Fruit fly (Drosophila melanogaster) whole organism, embryonic: ENCODE results near the gene VhaM9.7-c.

Source experiments
- Atf6 ChIP-seq: fragments of 200-800 bp; sonication (Bioruptor generic); IDR thresholded peaks from 2 replicates; pipeline ENCODE4 v1.3.6; 2022; ENCODE audit warnings: missing biosample characterization, missing genetic modification characterization
- CG10274 ChIP-seq: fragments of 200-800 bp; sonication (Bioruptor generic); optimal IDR thresholded peaks from 3 replicates; lab custom pipeline; 2017; ENCODE audit warnings: missing biosample characterization, mild to moderate bottlenecking, missing genetic modification characterization
- CG10654 ChIP-seq: fragments of 200-800 bp; sonication (Bioruptor generic); optimal IDR thresholded peaks from 2 replicates; lab custom pipeline; 2016; ENCODE audit warnings: missing biosample characterization, missing genetic modification characterization
- CG10959 ChIP-seq: fragments of 200-800 bp; sonication (Bioruptor generic); IDR thresholded peaks from 2 replicates; pipeline ENCODE4 v1.3.6; 2022; ENCODE audit warnings: missing biosample characterization, missing genetic modification characterization
- CG10979 ChIP-seq: fragments of 200-800 bp; sonication (Bioruptor generic); optimal IDR thresholded peaks from 2 replicates; lab custom pipeline; 2018; ENCODE audit warnings: missing biosample characterization, mild to moderate bottlenecking, missing genetic modification characterization, moderate library complexity
- CG11247 ChIP-seq: fragments of 200-800 bp; sonication (Bioruptor generic); IDR thresholded peaks from 2 replicates; pipeline ENCODE4 v1.3.6; 2022; ENCODE audit warnings: missing biosample characterization, missing genetic modification characterization
- CG11695 ChIP-seq: fragments of 200-800 bp; sonication (Bioruptor generic); IDR thresholded peaks from 3 replicates; pipeline ENCODE4 v1.3.6; 2022; ENCODE audit warnings: missing biosample characterization, missing genetic modification characterization
- CG12071 ChIP-seq: fragments of 200-800 bp; sonication (Bioruptor generic); optimal IDR thresholded peaks from 3 replicates; lab custom pipeline; 2018; ENCODE audit warnings: missing biosample characterization, mild to moderate bottlenecking, missing genetic modification characterization
- CG1529 ChIP-seq: fragments of 200-800 bp; sonication (Bioruptor generic); optimal IDR thresholded peaks from 3 replicates; lab custom pipeline; 2018; ENCODE audit warnings: missing biosample characterization, missing genetic modification characterization
- CG15696 ChIP-seq: fragments of 200-800 bp; sonication (Bioruptor generic); optimal IDR thresholded peaks from 2 replicates; lab custom pipeline; 2019; ENCODE audit warnings: missing biosample characterization, mild to moderate bottlenecking, missing genetic modification characterization, moderate library complexity
- CG16815 ChIP-seq: fragments of 200-800 bp; sonication (Bioruptor generic); optimal IDR thresholded peaks from 3 replicates; lab custom pipeline; 2017; ENCODE audit warnings: missing biosample characterization, mild to moderate bottlenecking, missing genetic modification characterization
- CG18262 ChIP-seq: fragments of 200-800 bp; optimal IDR thresholded peaks from 3 replicates; lab custom pipeline; 2019; ENCODE audit warnings: missing biosample characterization, mild to moderate bottlenecking, missing genetic modification characterization, moderate library complexity
- CG1832 ChIP-seq: fragments of 200-800 bp; sonication (Bioruptor generic); optimal IDR thresholded peaks from 2 replicates; lab custom pipeline; 2017; ENCODE audit warnings: missing biosample characterization, mild to moderate bottlenecking, missing genetic modification characterization, inconsistent platforms
- CG2678 ChIP-seq: fragments of 200-800 bp; sonication (Bioruptor generic); optimal IDR thresholded peaks from 3 replicates; lab custom pipeline; 2019; ENCODE audit warnings: missing biosample characterization, mild to moderate bottlenecking, missing genetic modification characterization, moderate library complexity
- CG31224 ChIP-seq: fragments of 200-800 bp; sonication (Bioruptor generic); IDR thresholded peaks from 2 replicates; pipeline ENCODE4 v1.3.6; 2022; ENCODE audit warnings: missing biosample characterization, missing genetic modification characterization
- CG34376 ChIP-seq: fragments of 200-800 bp; sonication (Bioruptor generic); optimal IDR thresholded peaks from 2 replicates; lab custom pipeline; 2018; ENCODE audit warnings: missing biosample characterization, mild to moderate bottlenecking, missing genetic modification characterization
- CG4404 ChIP-seq: fragments of 200-800 bp; sonication (Bioruptor generic); IDR thresholded peaks from 2 replicates; pipeline ENCODE4 v1.3.6; 2022; ENCODE audit warnings: missing biosample characterization, missing genetic modification characterization
- CG4424 ChIP-seq: fragments of 200-800 bp; sonication (Bioruptor generic); optimal IDR thresholded peaks from 3 replicates; lab custom pipeline; 2016; ENCODE audit warnings: missing biosample characterization, missing genetic modification characterization
- CG4617 ChIP-seq: fragments of 200-800 bp; sonication (Bioruptor generic); optimal IDR thresholded peaks from 3 replicates; lab custom pipeline; 2016; ENCODE audit warnings: missing biosample characterization, missing genetic modification characterization, borderline replicate concordance
- CG4707 ChIP-seq: fragments of 200-800 bp; sonication (Bioruptor generic); optimal IDR thresholded peaks from 2 replicates; lab custom pipeline; 2018; ENCODE audit warnings: missing biosample characterization, mild to moderate bottlenecking, missing genetic modification characterization, moderate library complexity
- CG4820 ChIP-seq: fragments of 200-800 bp; sonication (Bioruptor generic); optimal IDR thresholded peaks from 3 replicates; lab custom pipeline; 2016; ENCODE audit warnings: missing biosample characterization, missing genetic modification characterization
- CG6272 ChIP-seq: fragments of 200-800 bp; sonication (Bioruptor generic); IDR thresholded peaks from 2 replicates; pipeline ENCODE4 v1.3.6; 2022; ENCODE audit warnings: missing biosample characterization, missing genetic modification characterization
- CG7987 ChIP-seq: fragments of 200-800 bp; sonication (Bioruptor generic); optimal IDR thresholded peaks from 2 replicates; lab custom pipeline; 2018; ENCODE audit warnings: missing biosample characterization, mild to moderate bottlenecking, missing genetic modification characterization, moderate library complexity
- CG8281 ChIP-seq: fragments of 200-800 bp; sonication (Bioruptor generic); optimal IDR thresholded peaks from 2 replicates; lab custom pipeline; 2018; ENCODE audit warnings: missing biosample characterization, mild to moderate bottlenecking, missing genetic modification characterization, moderate library complexity
- CkIIα-i1 ChIP-seq: fragments of 200-800 bp; sonication (Bioruptor generic); IDR thresholded peaks from 2 replicates; pipeline ENCODE4 v1.3.6; 2022; ENCODE audit warnings: missing biosample characterization, missing genetic modification characterization
- Dp ChIP-seq: fragments of 200-800 bp; sonication (Bioruptor generic); optimal IDR thresholded peaks from 2 replicates; lab custom pipeline; 2018; ENCODE audit warnings: missing biosample characterization, mild to moderate bottlenecking, missing genetic modification characterization, moderate library complexity
- Eip74EF ChIP-seq, 2 experiments: fragments of 200-800 bp in 1 of 2; fragments of >200 bp in 1 of 2; sonication (Bioruptor generic) in 1 of 2; optimal IDR thresholded peaks; 2 replicates each; lab custom pipeline; 2017 to 2019; ENCODE audit warnings: missing biosample characterization in 2 of 2, missing genetic modification characterization in 2 of 2, mild to moderate bottlenecking in 1 of 2, moderate library complexity in 1 of 2
- Ets97D ChIP-seq: fragments of 200-800 bp; sonication (Bioruptor generic); optimal IDR thresholded peaks from 3 replicates; lab custom pipeline; 2016; ENCODE audit warnings: missing biosample characterization, missing genetic modification characterization
- Fer3 ChIP-seq: fragments of 200-800 bp; sonication (Bioruptor generic); optimal IDR thresholded peaks from 2 replicates; lab custom pipeline; 2018; ENCODE audit warnings: missing biosample characterization, mild to moderate bottlenecking, missing genetic modification characterization, moderate library complexity
- HLH54F ChIP-seq: fragments of 200-800 bp; sonication (Bioruptor generic); optimal IDR thresholded peaks from 3 replicates; lab custom pipeline; 2016; ENCODE audit warnings: missing biosample characterization, missing genetic modification characterization
- Hmx ChIP-seq: fragments of 200-800 bp; sonication (Bioruptor generic); optimal IDR thresholded peaks from 2 replicates; lab custom pipeline; 2016; ENCODE audit warnings: missing biosample characterization, missing genetic modification characterization
- MBD-R2 ChIP-seq: fragments of 200-800 bp; sonication (Bioruptor generic); IDR thresholded peaks from 2 replicates; pipeline ENCODE4 v1.3.6; 2022; ENCODE audit warnings: missing biosample characterization, missing genetic modification characterization
- Mad ChIP-seq: fragments of 200-800 bp; sonication (Bioruptor generic); optimal IDR thresholded peaks from 2 replicates; lab custom pipeline; 2016; ENCODE audit warnings: missing biosample characterization, missing genetic modification characterization
- Myb ChIP-seq: fragments of 200-800 bp; sonication (Bioruptor generic); optimal IDR thresholded peaks from 2 replicates; lab custom pipeline; 2016; ENCODE audit warnings: missing biosample characterization, missing genetic modification characterization
- NfI ChIP-seq: fragments of 200-800 bp; sonication (Bioruptor generic); optimal IDR thresholded peaks from 3 replicates; lab custom pipeline; 2018; ENCODE audit warnings: missing biosample characterization, mild to moderate bottlenecking, missing genetic modification characterization, moderate library complexity
- Rx ChIP-seq: fragments of 200-800 bp; sonication (Bioruptor generic); IDR thresholded peaks from 2 replicates; pipeline ENCODE4 v1.3.6; 2022; ENCODE audit warnings: missing biosample characterization, missing genetic modification characterization
- Scr ChIP-seq: fragments of 200-800 bp; sonication (Bioruptor generic); IDR thresholded peaks from 2 replicates; pipeline ENCODE4 v1.3.6; 2022; ENCODE audit warnings: missing biosample characterization, missing genetic modification characterization; ENCODE audit not compliant: partially characterized antibody
- ash1 ChIP-seq: fragments of 200-800 bp; sonication (Bioruptor generic); optimal IDR thresholded peaks from 2 replicates; lab custom pipeline; 2018; ENCODE audit warnings: missing biosample characterization, mild to moderate bottlenecking, missing genetic modification characterization
- bsh ChIP-seq, 2 experiments: fragments of 200-800 bp; sonication (Bioruptor generic); optimal IDR thresholded peaks; 2 replicates each; lab custom pipeline; 2017 to 2018; ENCODE audit warnings: mild to moderate bottlenecking in 2 of 2, missing biosample characterization in 2 of 2, missing genetic modification characterization in 2 of 2, moderate library complexity in 1 of 2
- cad ChIP-seq: fragments of >200 bp; optimal IDR thresholded peaks from 2 replicates; lab custom pipeline; 2017; ENCODE audit warnings: missing biosample characterization, missing genetic modification characterization
- chinmo ChIP-seq: fragments of 200-800 bp; sonication (Bioruptor generic); IDR thresholded peaks from 4 replicates; pipeline ENCODE4 v1.3.6; 2022; ENCODE audit warnings: missing biosample characterization, missing genetic modification characterization; ENCODE audit not compliant: partially characterized antibody
- crc ChIP-seq: fragments of 200-800 bp; sonication (Bioruptor generic); optimal IDR thresholded peaks from 2 replicates; lab custom pipeline; 2016; ENCODE audit warnings: missing biosample characterization, missing genetic modification characterization
- fd96Cb ChIP-seq: fragments of 200-800 bp; sonication (Bioruptor generic); optimal IDR thresholded peaks from 2 replicates; lab custom pipeline; 2018; ENCODE audit warnings: missing biosample characterization, mild to moderate bottlenecking, missing genetic modification characterization, moderate library complexity
- lbe ChIP-seq: fragments of 200-800 bp; sonication (Bioruptor generic); optimal IDR thresholded peaks from 2 replicates; lab custom pipeline; 2016; ENCODE audit warnings: missing biosample characterization, mild to moderate bottlenecking, missing genetic modification characterization
- nmo ChIP-seq: fragments of 200-800 bp; sonication (Bioruptor generic); optimal IDR thresholded peaks from 2 replicates; lab custom pipeline; 2018; ENCODE audit warnings: missing biosample characterization, mild to moderate bottlenecking, missing genetic modification characterization, moderate library complexity
- onecut ChIP-seq: fragments of 200-800 bp; sonication (Bioruptor generic); IDR thresholded peaks from 2 replicates; pipeline ENCODE4 v1.3.6; 2022; ENCODE audit warnings: missing biosample characterization, missing genetic modification characterization
- shn ChIP-seq: fragments of 200-800 bp; sonication (Bioruptor generic); optimal IDR thresholded peaks from 3 replicates; lab custom pipeline; 2016; ENCODE audit warnings: missing biosample characterization, missing genetic modification characterization
- slou ChIP-seq: fragments of 200-800 bp; sonication (Bioruptor generic); optimal IDR thresholded peaks from 3 replicates; lab custom pipeline; 2016; ENCODE audit warnings: missing biosample characterization, missing genetic modification characterization
- sna ChIP-seq: fragments of 200-800 bp; sonication (Bioruptor generic); IDR thresholded peaks from 2 replicates; pipeline ENCODE4 v1.3.6; 2022; ENCODE audit warnings: missing biosample characterization, missing genetic modification characterization; ENCODE audit not compliant: partially characterized antibody
- trem ChIP-seq: fragments of 200-800 bp; optimal IDR thresholded peaks from 3 replicates; lab custom pipeline; 2019; ENCODE audit warnings: missing biosample characterization, mild to moderate bottlenecking, missing genetic modification characterization, moderate library complexity
- vvl ChIP-seq: fragments of 200-800 bp; sonication (Bioruptor generic); IDR thresholded peaks from 2 replicates; pipeline ENCODE4 v1.3.6; 2022; ENCODE audit warnings: missing biosample characterization, missing genetic modification characterization

VhaM9.7-c gene

dm6 chr3L:4158361-4158760, 28.3 kb downstream of the VhaM9.7-c start:
- peak; percentile 23 to 47 for TF ChIP-seq bsh (GFP tag; optimal IDR thresholded peaks at IDR 0.05; lab: Kevin White, UChicago)
- TF ChIP-seq fd96Cb (tag; lab: Kevin White, UChicago): peak; percentile 19
- TF ChIP-seq CG2678 (tag; lab: Kevin White, UChicago): no peak
- TF ChIP-seq CG1832: no peak
- TF ChIP-seq Ets97D (GFP tag; lab: Kevin White, UChicago): no peak
- TF ChIP-seq CG6272 (GFP tag; lab: Robert Waterston, UW): no peak
- TF ChIP-seq Myb (GFP tag; lab: Kevin White, UChicago): no peak
- peak; percentile 1 for TF ChIP-seq CG16815 (GFP tag; lab: Kevin White, UChicago)
- peak; percentile 67 for TF ChIP-seq CG10979 (tag; lab: Kevin White, UChicago)
- TF ChIP-seq CG34376 (GFP tag; lab: Kevin White, UChicago): no peak
- no peak for TF ChIP-seq Atf6 (GFP tag; lab: Robert Waterston, UW)
- 0 out of 3 replicates have a peak, but pooled peaks have one; percentile 14 for TF ChIP-seq CG11695 (GFP tag; lab: Robert Waterston, UW)
- no peak for TF ChIP-seq CG11247 (GFP tag; lab: Robert Waterston, UW)
- no peak for TF ChIP-seq sna (GFP tag; lab: Robert Waterston, UW)
- peak; percentile 60 for TF ChIP-seq CG4424
- peak; percentile 56 for TF ChIP-seq CG18262
- no peak for TF ChIP-seq CG10274 (GFP tag; lab: Kevin White, UChicago)
- TF ChIP-seq ash1 (GFP tag; lab: Kevin White, UChicago): no peak
- TF ChIP-seq CG15696 (tag; lab: Kevin White, UChicago): peak; percentile 83
- TF ChIP-seq CG10654 (GFP tag; lab: Kevin White, UChicago): no peak
- no peak for TF ChIP-seq CkIIα-i1 (GFP tag; lab: Robert Waterston, UW)
- TF ChIP-seq Dp (GFP tag; lab: Kevin White, UChicago): no peak
- no peak for TF ChIP-seq cad (GFP tag; lab: Kevin White, UChicago)
- no peak for TF ChIP-seq CG8281 (tag; lab: Kevin White, UChicago)
- TF ChIP-seq CG12071: no peak
- no peak for TF ChIP-seq Mad (GFP tag; lab: Kevin White, UChicago)
- no peak for TF ChIP-seq crc
- no peak for TF ChIP-seq Rx (GFP tag; lab: Robert Waterston, UW)
- peak; percentile 38 for TF ChIP-seq nmo (GFP tag; lab: Kevin White, UChicago)
- TF ChIP-seq MBD-R2 (GFP tag; lab: Robert Waterston, UW): no peak
- TF ChIP-seq CG4820 (GFP tag; lab: Kevin White, UChicago): peak; percentile 7
- no peak for TF ChIP-seq NfI
- TF ChIP-seq Hmx (GFP tag; lab: Kevin White, UChicago): no peak
- no peak for TF ChIP-seq CG7987
- no peak for TF ChIP-seq Fer3
- TF ChIP-seq CG10959: peak; percentile 55; the same call in 1 of the 2 replicates
- no peak for TF ChIP-seq Eip74EF (GFP tag; optimal IDR thresholded peaks at IDR 0.05; lab: Kevin White, UChicago)
- no peak for TF ChIP-seq HLH54F (GFP tag; lab: Kevin White, UChicago)
- no peak for TF ChIP-seq Scr (GFP tag; lab: Robert Waterston, UW)
- no peak for TF ChIP-seq CG4707 (GFP tag; lab: Kevin White, UChicago)
- peak; percentile 37 for TF ChIP-seq trem
- TF ChIP-seq lbe: peak; percentile 18
- TF ChIP-seq CG4617 (GFP tag; lab: Kevin White, UChicago): peak; percentile 3
- TF ChIP-seq chinmo (GFP tag; lab: Robert Waterston, UW): no peak
- TF ChIP-seq CG1529 (GFP tag; lab: Kevin White, UChicago): no peak
- TF ChIP-seq CG4404 (GFP tag; lab: Robert Waterston, UW): peak; percentile 76
- TF ChIP-seq onecut (GFP tag; lab: Robert Waterston, UW): no peak
- peak; percentile 31; the same call in 1 of the 2 replicates for TF ChIP-seq vvl (GFP tag; lab: Robert Waterston, UW)
- no peak for TF ChIP-seq CG31224 (GFP tag; lab: Robert Waterston, UW)
- no peak for TF ChIP-seq slou (GFP tag; lab: Kevin White, UChicago)
- no peak for TF ChIP-seq shn (GFP tag; lab: Kevin White, UChicago)
